Worm (Caenorhabditis elegans) whole organism, L3 larva: Measurements from ENCODE around the gene srj-52.
A peak's percentile ranks its signal among the peaks of the same experiment; 100 is the strongest.

Experiments used
- R02D3.7 ChIP-seq: fragments of 150-350 bp; optimal IDR thresholded peaks from 2 replicates; lab custom pipeline; 2014; ENCODE audit warnings: missing biosample characterization, missing genetic modification characterization
- ZK546.5 ChIP-seq: sonication (generic microtip); optimal IDR thresholded peaks from 2 replicates; lab custom pipeline; 2017; ENCODE audit warnings: missing biosample characterization, missing genetic modification characterization
- aly-2 ChIP-seq: fragments of 150-350 bp; optimal IDR thresholded peaks from 2 replicates; lab custom pipeline; 2014; ENCODE audit warnings: missing biosample characterization, missing genetic modification characterization
- ama-1 ChIP-seq: fragments of 150-350 bp; optimal IDR thresholded peaks from 2 replicates; lab custom pipeline; 2018
- ceh-16 ChIP-seq: sonication (generic microtip); optimal IDR thresholded peaks from 2 replicates; lab custom pipeline; 2017; ENCODE audit warnings: missing biosample characterization, missing genetic modification characterization
- ceh-28 ChIP-seq: fragments of 150-350 bp; optimal IDR thresholded peaks from 2 replicates; lab custom pipeline; 2014; ENCODE audit warnings: missing biosample characterization, missing genetic modification reagents, missing genetic modification characterization
- ceh-82 ChIP-seq: fragments of 150-350 bp; optimal IDR thresholded peaks from 2 replicates; lab custom pipeline; 2014; ENCODE audit warnings: missing biosample characterization, missing genetic modification characterization
- ceh-9 ChIP-seq: sonication (generic microtip); optimal IDR thresholded peaks from 2 replicates; lab custom pipeline; 2018; ENCODE audit warnings: missing biosample characterization, missing genetic modification characterization
- daf-12 ChIP-seq: fragments of 150-350 bp; optimal IDR thresholded peaks from 2 replicates; lab custom pipeline; 2014; ENCODE audit warnings: missing biosample characterization, missing genetic modification reagents, missing genetic modification characterization
- egl-27 ChIP-seq: sonication (generic microtip); optimal IDR thresholded peaks from 4 replicates; lab custom pipeline; 2017; ENCODE audit warnings: missing biosample characterization, missing genetic modification reagents, missing genetic modification characterization
- egl-5 ChIP-seq: fragments of 150-350 bp; optimal IDR thresholded peaks from 2 replicates; lab custom pipeline; 2017; ENCODE audit warnings: missing biosample characterization, missing genetic modification reagents, missing genetic modification characterization, inconsistent platforms
- elt-1 ChIP-seq: fragments of 150-350 bp; optimal IDR thresholded peaks from 2 replicates; lab custom pipeline; 2014; ENCODE audit warnings: missing biosample characterization, missing genetic modification characterization
- elt-2 ChIP-seq: sonication (generic microtip); optimal IDR thresholded peaks from 2 replicates; lab custom pipeline; 2016; ENCODE audit warnings: missing genetic modification reagents, mild to moderate bottlenecking, missing genetic modification characterization, missing compliant biosample characterization
- elt-3 ChIP-seq, 3 experiments: fragments of 150-350 bp in 1 of 3; sonication (generic microtip) in 2 of 3; optimal IDR thresholded peaks; 2 replicates in 2 of 3; 4 replicates in 1 of 3; lab custom pipeline; 2014 to 2017; ENCODE audit warnings: missing biosample characterization in 3 of 3, missing genetic modification characterization in 3 of 3
- eor-1 ChIP-seq, 2 experiments: fragments of 150-350 bp; optimal IDR thresholded peaks; 2 replicates each; lab custom pipeline; 2014 to 2018; ENCODE audit warnings: missing biosample characterization in 2 of 2, missing genetic modification characterization in 2 of 2
- fkh-10 ChIP-seq: sonication (generic microtip); optimal IDR thresholded peaks from 2 replicates; lab custom pipeline; 2017; ENCODE audit warnings: missing biosample characterization, missing genetic modification reagents, missing genetic modification characterization
- fkh-2 ChIP-seq: fragments of 150-350 bp; optimal IDR thresholded peaks from 2 replicates; lab custom pipeline; 2014; ENCODE audit warnings: missing biosample characterization, missing genetic modification reagents, missing genetic modification characterization
- fos-1 ChIP-seq: fragments of 150-350 bp; optimal IDR thresholded peaks from 2 replicates; lab custom pipeline; 2014; ENCODE audit warnings: missing biosample characterization, missing genetic modification characterization
- hmg-11 ChIP-seq: sonication (generic microtip); optimal IDR thresholded peaks from 2 replicates; lab custom pipeline; 2016; ENCODE audit warnings: missing genetic modification characterization, missing compliant biosample characterization
- jun-1 ChIP-seq: fragments of 150-350 bp; optimal IDR thresholded peaks from 2 replicates; lab custom pipeline; 2014; ENCODE audit warnings: missing biosample characterization, missing genetic modification reagents, missing genetic modification characterization
- lin-15B ChIP-seq: fragments of 150-350 bp; optimal IDR thresholded peaks from 2 replicates; lab custom pipeline; 2014; ENCODE audit warnings: missing biosample characterization, missing genetic modification characterization
- lin-39 ChIP-seq: fragments of 150-350 bp; optimal IDR thresholded peaks from 2 replicates; lab custom pipeline; 2018; ENCODE audit warnings: missing biosample characterization, missing genetic modification reagents, missing genetic modification characterization
- lsy-12 ChIP-seq: sonication (generic microtip); optimal IDR thresholded peaks from 2 replicates; lab custom pipeline; 2016; ENCODE audit warnings: mild to moderate bottlenecking, missing genetic modification characterization, missing compliant biosample characterization
- mdl-1 ChIP-seq: fragments of 150-350 bp; optimal IDR thresholded peaks from 2 replicates; lab custom pipeline; 2014; ENCODE audit warnings: missing biosample characterization, missing genetic modification characterization
- mml-1 ChIP-seq: fragments of 150-350 bp; sonication (generic microtip); optimal IDR thresholded peaks from 3 replicates; lab custom pipeline; 2014; ENCODE audit warnings: missing biosample characterization, missing genetic modification characterization
- nfya-1 ChIP-seq: sonication (generic microtip); optimal IDR thresholded peaks from 2 replicates; lab custom pipeline; 2017; ENCODE audit warnings: missing genetic modification characterization, mild to moderate bottlenecking, missing compliant biosample characterization, antibody characterized with exemption, moderate library complexity; ENCODE audit not compliant: insufficient read depth
- nhr-11 ChIP-seq: fragments of 150-350 bp; optimal IDR thresholded peaks from 2 replicates; lab custom pipeline; 2014; ENCODE audit warnings: missing biosample characterization, missing genetic modification characterization
- nhr-12 ChIP-seq: fragments of 150-350 bp; optimal IDR thresholded peaks from 2 replicates; lab custom pipeline; 2014; ENCODE audit warnings: missing biosample characterization, missing genetic modification characterization
- nhr-23 ChIP-seq: fragments of 150-350 bp; optimal IDR thresholded peaks from 2 replicates; lab custom pipeline; 2014; ENCODE audit warnings: missing biosample characterization, missing genetic modification reagents, missing genetic modification characterization
- nhr-237 ChIP-seq: fragments of 150-350 bp; optimal IDR thresholded peaks from 2 replicates; lab custom pipeline; 2014; ENCODE audit warnings: missing biosample characterization, missing genetic modification characterization
- nhr-25 ChIP-seq: sonication (generic microtip); optimal IDR thresholded peaks from 2 replicates; lab custom pipeline; 2017; ENCODE audit warnings: missing biosample characterization, missing genetic modification characterization
- nhr-28 ChIP-seq: fragments of 150-350 bp; optimal IDR thresholded peaks from 2 replicates; lab custom pipeline; 2014; ENCODE audit warnings: missing biosample characterization, missing genetic modification characterization
- nhr-43 ChIP-seq: sonication (generic microtip); optimal IDR thresholded peaks from 2 replicates; lab custom pipeline; 2016; ENCODE audit warnings: mild to moderate bottlenecking, missing genetic modification characterization, missing compliant biosample characterization; ENCODE audit not compliant: poor library complexity, severe bottlenecking
- nhr-67 ChIP-seq: fragments of 150-350 bp; optimal IDR thresholded peaks from 2 replicates; lab custom pipeline; 2014; ENCODE audit warnings: missing biosample characterization, missing genetic modification characterization
- nhr-76 ChIP-seq: fragments of 150-350 bp; sonication (generic microtip); optimal IDR thresholded peaks from 5 replicates; lab custom pipeline; 2014; ENCODE audit warnings: missing biosample characterization, missing genetic modification characterization
- nhr-77 ChIP-seq: fragments of 150-350 bp; optimal IDR thresholded peaks from 2 replicates; lab custom pipeline; 2014; ENCODE audit warnings: missing biosample characterization, missing genetic modification characterization
- pha-4 ChIP-seq: fragments of 150-350 bp; optimal IDR thresholded peaks from 2 replicates; lab custom pipeline; 2014; ENCODE audit warnings: missing biosample characterization, missing genetic modification reagents, missing genetic modification characterization
- pqm-1 ChIP-seq: fragments of 150-350 bp; optimal IDR thresholded peaks from 2 replicates; lab custom pipeline; 2017; ENCODE audit warnings: missing biosample characterization, missing genetic modification characterization, inconsistent platforms
- sea-2 ChIP-seq: fragments of 150-350 bp; sonication (generic microtip); optimal IDR thresholded peaks from 4 replicates; lab custom pipeline; 2014; ENCODE audit warnings: missing biosample characterization, missing genetic modification reagents, missing genetic modification characterization
- skn-1 ChIP-seq: fragments of 150-350 bp; optimal IDR thresholded peaks from 2 replicates; lab custom pipeline; 2014; ENCODE audit warnings: missing biosample characterization, missing genetic modification characterization
- snpc-4 ChIP-seq: fragments of 150-350 bp; optimal IDR thresholded peaks from 2 replicates; lab custom pipeline; 2014; ENCODE audit warnings: missing biosample characterization, missing genetic modification characterization
- tbx-2 ChIP-seq: sonication (generic microtip); optimal IDR thresholded peaks from 2 replicates; lab custom pipeline; 2016; ENCODE audit warnings: mild to moderate bottlenecking, missing genetic modification characterization, missing compliant biosample characterization
- unc-39 ChIP-seq: sonication (generic microtip); optimal IDR thresholded peaks from 4 replicates; lab custom pipeline; 2017; ENCODE audit warnings: missing biosample characterization, missing genetic modification characterization
- unc-62 ChIP-seq: fragments of 150-350 bp; sonication (generic microtip); optimal IDR thresholded peaks from 4 replicates; lab custom pipeline; 2014; ENCODE audit warnings: missing biosample characterization, missing genetic modification reagents, missing genetic modification characterization
- zag-1 ChIP-seq: fragments of 150-350 bp; optimal IDR thresholded peaks from 2 replicates; lab custom pipeline; 2014; ENCODE audit warnings: missing biosample characterization, missing genetic modification characterization
- ztf-11 ChIP-seq: fragments of 150-350 bp; optimal IDR thresholded peaks from 2 replicates; lab custom pipeline; 2014; ENCODE audit warnings: missing biosample characterization, missing genetic modification characterization
- ztf-4 ChIP-seq: fragments of 150-350 bp; optimal IDR thresholded peaks from 2 replicates; lab custom pipeline; 2014; ENCODE audit warnings: missing biosample characterization, missing genetic modification characterization

The srj-52 gene

DNA sequence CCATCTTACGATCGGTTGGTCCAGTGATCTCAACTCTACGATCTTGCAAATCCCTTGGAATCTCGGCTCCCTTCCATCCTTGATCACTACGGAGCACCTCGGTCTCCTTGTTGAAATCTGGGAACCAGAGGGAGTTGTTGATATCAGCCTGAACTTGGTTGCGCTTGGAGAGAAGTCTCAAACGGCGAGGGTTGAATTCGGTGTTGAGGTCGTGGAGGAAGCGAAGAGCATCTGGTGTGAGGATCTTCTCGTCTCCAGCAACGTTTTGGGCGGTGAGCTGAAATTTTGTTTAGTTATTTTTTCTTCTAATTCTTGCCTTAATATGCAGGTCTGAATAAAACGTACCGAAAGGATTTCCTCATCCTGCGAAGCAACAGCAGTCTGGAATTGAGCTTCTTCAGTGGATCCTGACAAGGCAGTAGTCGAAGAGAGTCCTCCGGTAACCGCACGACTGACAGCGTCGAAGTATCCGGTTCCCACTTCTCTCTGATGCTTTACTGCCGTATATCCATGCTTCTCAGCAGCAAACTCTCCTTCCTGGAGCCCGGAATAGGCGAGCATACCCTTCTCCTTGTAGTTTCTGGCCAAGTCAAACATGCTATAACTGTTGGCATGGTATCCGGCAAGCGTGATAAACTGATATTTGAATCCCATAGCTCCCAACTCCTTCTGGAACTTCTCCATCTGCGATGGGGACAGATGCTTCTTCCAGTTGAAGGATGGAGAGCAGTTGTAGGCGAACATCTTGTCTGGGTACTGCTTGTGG is 30.2 kb upstream of the srj-52 start:
- TF ChIP-seq nfya-1 (tag; lab: Kevin White, UChicago) (peak; percentile 18), lin-15B (tag; lab: Kevin White, UChicago) (no peak), lsy-12 (tag; lab: Kevin White, UChicago) (no peak), mdl-1 (no peak), nhr-67 (tag; lab: Kevin White, UChicago) (no peak), skn-1 (tag; lab: Kevin White, UChicago) (no peak), ama-1 (lab: Kevin White, UChicago) (peak; percentile 82), elt-1 (tag; lab: Kevin White, UChicago) (no peak), nhr-11 (tag; lab: Kevin White, UChicago) (no peak), nhr-12 (no peak), nhr-28 (no peak), elt-2 (tag; lab: Kevin White, UChicago) (no peak), ztf-4 (tag; lab: Kevin White, UChicago) (no peak), nhr-76 (tag; lab: Kevin White, UChicago) (no peak), fkh-2 (tag; lab: Kevin White, UChicago) (no peak), nhr-237 (tag; lab: Kevin White, UChicago) (no peak), fkh-10 (no peak), fos-1 (tag; lab: Kevin White, UChicago) (no peak), eor-1 (tag; optimal IDR thresholded peaks at IDR 0.05; lab: Kevin White, UChicago) (no peak), tbx-2 (tag; lab: Kevin White, UChicago) (no peak), aly-2 (no peak), ceh-28 (tag; lab: Kevin White, UChicago) (no peak), nhr-77 (tag; lab: Kevin White, UChicago) (no peak), ZK546.5 (tag; lab: Kevin White, UChicago) (no peak), pha-4 (tag; lab: Kevin White, UChicago) (no peak), daf-12 (no peak), nhr-43 (tag; lab: Kevin White, UChicago) (peak; percentile 24), R02D3.7 (tag; lab: Kevin White, UChicago) (no peak), pqm-1 (no peak), hmg-11 (no peak), lin-39 (tag; lab: Kevin White, UChicago) (peak; percentile 38), egl-27 (tag; lab: Kevin White, UChicago) (no peak), unc-62 (GFP tag; lab: Kevin White, UChicago) (no peak), ceh-16 (no peak), jun-1 (tag; lab: Kevin White, UChicago) (no peak), elt-3 (tag; optimal IDR thresholded peaks at IDR 0.05; lab: Kevin White, UChicago) (peak in 1 of 3 experiments; percentile 53), egl-5 (tag; lab: Kevin White, UChicago) (no peak), mml-1 (tag; lab: Kevin White, UChicago) (no peak), ceh-9 (tag; lab: Kevin White, UChicago) (no peak), snpc-4 (tag; lab: Kevin White, UChicago) (no peak), sea-2 (GFP tag; lab: Kevin White, UChicago) (no peak), zag-1 (tag; lab: Kevin White, UChicago) (no peak), nhr-25 (tag; lab: Kevin White, UChicago) (peak; percentile 2), ztf-11 (tag; lab: Kevin White, UChicago) (no peak), ceh-82 (tag; lab: Kevin White, UChicago) (no peak), unc-39 (no peak), nhr-23 (tag; lab: Kevin White, UChicago) (peak; percentile 5)
